Worm (Caenorhabditis elegans) whole organism, mixed stage, embryonic: Measurements from ENCODE around the gene idpc-4.

Source experiments
- ceh-83 ChIP-seq: fragments of 200-800 bp; sonication (Bioruptor generic); optimal IDR thresholded peaks from 2 replicates; lab custom pipeline; 2018; ENCODE audit warnings: mild to moderate bottlenecking, missing genetic modification characterization, missing compliant biosample characterization
- ces-1 ChIP-seq: fragments of 150-350 bp; optimal IDR thresholded peaks from 2 replicates; lab custom pipeline; 2014; ENCODE audit warnings: missing biosample characterization, missing genetic modification reagents, missing genetic modification characterization
- cnd-1 ChIP-seq: fragments of 200-800 bp; sonication (Bioruptor generic); optimal IDR thresholded peaks from 2 replicates; lab custom pipeline; 2018; ENCODE audit warnings: mild to moderate bottlenecking, missing genetic modification characterization, missing compliant biosample characterization
- elt-3 ChIP-seq: fragments of 150-350 bp; optimal IDR thresholded peaks from 2 replicates; lab custom pipeline; 2014; ENCODE audit warnings: missing biosample characterization, missing genetic modification characterization
- nhr-237 ChIP-seq: fragments of 150-350 bp; optimal IDR thresholded peaks from 2 replicates; lab custom pipeline; 2014; ENCODE audit warnings: missing biosample characterization, missing genetic modification characterization
- nhr-76 ChIP-seq: sonication (generic microtip); optimal IDR thresholded peaks from 2 replicates; lab custom pipeline; 2017; ENCODE audit warnings: missing biosample characterization, missing genetic modification characterization
- pha-4 ChIP-seq: fragments of 150-350 bp; optimal IDR thresholded peaks from 2 replicates; lab custom pipeline; 2018; ENCODE audit warnings: missing biosample characterization, missing genetic modification reagents, missing genetic modification characterization
- snpc-4 ChIP-seq: fragments of 150-350 bp; optimal IDR thresholded peaks from 2 replicates; lab custom pipeline; 2014; ENCODE audit warnings: missing biosample characterization, missing genetic modification characterization
- unc-62 ChIP-seq: fragments of 150-350 bp; optimal IDR thresholded peaks from 2 replicates; lab custom pipeline; 2014; ENCODE audit warnings: missing biosample characterization, missing genetic modification reagents, missing genetic modification characterization

DNA sequence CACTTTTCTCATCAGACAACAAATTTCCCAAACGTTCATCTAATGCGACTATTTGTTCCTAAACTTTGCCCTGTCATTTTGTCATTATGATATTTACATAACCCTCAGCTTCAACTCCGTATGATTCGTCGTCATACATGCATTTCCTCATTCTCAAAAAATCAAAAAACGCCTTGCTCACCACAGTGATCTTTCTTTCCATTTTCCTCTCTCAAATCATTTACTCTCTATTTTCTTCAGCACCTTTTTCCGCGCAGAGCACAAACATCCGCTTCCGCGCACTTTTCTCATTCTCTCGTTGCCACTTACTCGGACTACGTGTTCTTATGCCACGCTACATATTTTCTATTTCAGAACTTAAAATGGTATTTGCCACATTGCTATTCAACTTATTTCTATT lies 48.2 kb upstream of the idpc-4 start, which contains the start of gene F25B3.2:
- no peak for TF ChIP-seq nhr-237 (tag; lab: Kevin White, UChicago)
- TF ChIP-seq elt-3 (tag; lab: Kevin White, UChicago) = no peak
- TF ChIP-seq nhr-76 = no peak
- no peak for TF ChIP-seq ces-1 (GFP tag; lab: Kevin White, UChicago)
- no peak for TF ChIP-seq snpc-4
- no peak for TF ChIP-seq ceh-83
- no peak for TF ChIP-seq unc-62 (GFP tag; lab: Kevin White, UChicago)
- TF ChIP-seq pha-4 = no peak
- no peak for TF ChIP-seq cnd-1
